Worm (Caenorhabditis elegans): ENCODE data around the gene K07D4.4.

DNA sequence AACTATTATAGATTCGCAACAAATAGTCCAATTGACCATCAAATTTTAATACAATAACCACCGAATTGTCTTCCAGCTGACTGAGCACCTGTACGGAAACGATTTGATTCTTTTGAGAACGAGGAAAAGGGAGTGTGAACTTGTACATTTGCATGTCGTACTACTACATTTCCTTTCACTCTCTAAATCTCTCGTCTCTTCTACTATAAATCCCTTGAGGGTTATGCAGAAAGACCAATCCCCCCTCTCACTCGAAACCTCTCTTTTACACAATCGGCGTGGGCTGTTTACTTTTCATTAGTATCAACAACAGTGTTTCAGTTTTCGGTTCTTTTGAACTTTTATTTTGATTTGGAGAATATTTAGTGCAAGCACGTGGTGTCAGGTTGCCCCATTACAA is 30.1 kb downstream of the K07D4.4 start:
- no peak for TF ChIP-seq ets-4 (tag; optimal IDR thresholded peaks at IDR 0.05)
- no peak for TF ChIP-seq tbx-2 (tag; optimal IDR thresholded peaks at IDR 0.05)
- no peak for TF ChIP-seq ceh-2 (tag; optimal IDR thresholded peaks at IDR 0.05)
- TF ChIP-seq nfya-1 (tag; optimal IDR thresholded peaks at IDR 0.05), result peak; percentile 14
- TF ChIP-seq dmd-4 (tag; optimal IDR thresholded peaks at IDR 0.05; ENCODE audit: borderline replicate concordance), result no peak
- TF ChIP-seq che-1 (tag; optimal IDR thresholded peaks at IDR 0.05), result no peak
- no peak for TF ChIP-seq madf-2 (tag; optimal IDR thresholded peaks at IDR 0.05)

All from whole organism, late embryonic.